Worm (Caenorhabditis elegans) whole organism, early embryonic: ENCODE results near the gene F15E6.4.

ENCODE experiments used
- B0310.2 ChIP-seq: sonication (generic microtip); optimal IDR thresholded peaks from 2 replicates; lab custom pipeline; 2016; ENCODE audit warnings: mild to moderate bottlenecking, missing genetic modification characterization, missing compliant biosample characterization
- F13C5.2 ChIP-seq: sonication (generic microtip); optimal IDR thresholded peaks from 2 replicates; lab custom pipeline; 2017; ENCODE audit warnings: mild to moderate bottlenecking, missing genetic modification characterization, inconsistent platforms, missing compliant biosample characterization
- aly-1 ChIP-seq: sonication (generic microtip); optimal IDR thresholded peaks from 2 replicates; lab custom pipeline; 2016; ENCODE audit warnings: missing genetic modification characterization, missing compliant biosample characterization
- ama-1 ChIP-seq: fragments of 150-350 bp; optimal IDR thresholded peaks from 2 replicates; lab custom pipeline; 2014
- ceh-13 ChIP-seq: fragments of 200-800 bp; sonication (Bioruptor generic); optimal IDR thresholded peaks from 2 replicates; lab custom pipeline; 2018; ENCODE audit warnings: mild to moderate bottlenecking, missing genetic modification characterization, missing compliant biosample characterization
- ceh-36 ChIP-seq: sonication (generic microtip); optimal IDR thresholded peaks from 2 replicates; lab custom pipeline; 2016; ENCODE audit warnings: missing genetic modification characterization, inconsistent platforms, missing compliant biosample characterization
- ets-7 ChIP-seq: sonication (generic microtip); optimal IDR thresholded peaks from 2 replicates; lab custom pipeline; 2016; ENCODE audit warnings: missing genotype, missing genetic modification characterization, missing compliant biosample characterization
- flt-1 ChIP-seq: fragments of 200-800 bp; sonication (Bioruptor generic); IDR thresholded peaks from 2 replicates; pipeline ENCODE4 v1.3.6; 2022; ENCODE audit warnings: missing genetic modification characterization, missing compliant biosample characterization
- hmbx-1 ChIP-seq: sonication (generic microtip); optimal IDR thresholded peaks from 2 replicates; lab custom pipeline; 2016; ENCODE audit warnings: mild to moderate bottlenecking, missing genetic modification characterization, missing compliant biosample characterization
- hmg-4 ChIP-seq: fragments of 200-800 bp; sonication (Bioruptor generic); optimal IDR thresholded peaks from 2 replicates; lab custom pipeline; 2018; ENCODE audit warnings: mild to moderate bottlenecking, missing genetic modification characterization, missing compliant biosample characterization
- hnd-1 ChIP-seq: sonication (generic microtip); optimal IDR thresholded peaks from 2 replicates; lab custom pipeline; 2016; ENCODE audit warnings: missing genetic modification characterization, missing compliant biosample characterization
- pes-1 ChIP-seq: fragments of 200-800 bp; sonication (Bioruptor generic); IDR thresholded peaks from 2 replicates; pipeline ENCODE4 v1.3.6; 2022; ENCODE audit warnings: missing genetic modification reagents, missing genetic modification characterization, missing compliant biosample characterization
- scrt-1 ChIP-seq: fragments of 200-800 bp; sonication (Bioruptor generic); IDR thresholded peaks from 2 replicates; pipeline ENCODE4 v1.3.6; 2022; ENCODE audit warnings: missing genetic modification characterization, missing compliant biosample characterization
- sea-1 ChIP-seq: fragments of 200-800 bp; sonication (Bioruptor generic); conservative IDR thresholded peaks from 2 replicates; pipeline ENCODE4 v1.3.6; 2022; ENCODE audit warnings: missing genetic modification characterization, missing compliant biosample characterization
- tbx-11 ChIP-seq: fragments of 200-800 bp; sonication (Bioruptor generic); IDR thresholded peaks from 2 replicates; pipeline ENCODE4 v1.3.6; 2022; ENCODE audit warnings: missing genetic modification characterization, missing compliant biosample characterization
- tbx-37 ChIP-seq: fragments of 200-800 bp; sonication (Bioruptor generic); conservative IDR thresholded peaks from 2 replicates; pipeline ENCODE4 v1.3.6; 2022; ENCODE audit warnings: missing genetic modification reagents, missing genetic modification characterization, missing compliant biosample characterization
- tra-4 ChIP-seq: sonication (generic microtip); optimal IDR thresholded peaks from 2 replicates; lab custom pipeline; 2017; ENCODE audit warnings: missing genetic modification characterization, missing compliant biosample characterization

The F15E6.4 gene

DNA sequence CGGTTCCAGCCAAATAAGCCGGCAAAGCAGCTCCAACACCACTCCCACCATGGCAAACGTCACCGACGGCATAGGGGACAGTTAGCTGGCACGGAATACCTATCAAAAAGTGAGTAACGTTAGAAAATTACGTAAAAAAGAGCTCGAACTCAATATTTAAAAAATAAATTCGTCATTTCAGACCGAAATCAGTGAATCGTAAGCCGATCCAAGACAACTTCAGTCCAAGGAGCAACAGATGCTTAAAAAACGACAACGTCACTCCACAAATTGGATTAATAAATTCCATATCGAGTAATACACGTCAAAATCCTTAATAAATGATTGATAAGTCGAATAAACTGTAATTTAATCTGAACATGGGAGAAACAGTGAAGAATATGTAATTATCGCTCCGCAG is 15.0 kb downstream of the F15E6.4 start:
- no peak for TF ChIP-seq hmg-4
- no peak for TF ChIP-seq flt-1 (GFP tag; lab: Robert Waterston, UW)
- TF ChIP-seq hmbx-1 (tag; lab: Kevin White, UChicago), result no peak
- no peak for TF ChIP-seq aly-1
- TF ChIP-seq tbx-37 (GFP tag; lab: Robert Waterston, UW), result no peak
- TF ChIP-seq F13C5.2 (tag; lab: Kevin White, UChicago), result no peak
- no peak for TF ChIP-seq hnd-1 (tag; lab: Kevin White, UChicago)
- TF ChIP-seq scrt-1 (GFP tag; lab: Robert Waterston, UW), result no peak
- TF ChIP-seq ama-1 (lab: Kevin White, UChicago), result no peak
- TF ChIP-seq ets-7 (tag; lab: Kevin White, UChicago), result no peak
- no peak for TF ChIP-seq ceh-36 (tag; lab: Kevin White, UChicago)
- TF ChIP-seq tra-4, result no peak
- no peak for TF ChIP-seq sea-1 (GFP tag; lab: Robert Waterston, UW)
- no peak for TF ChIP-seq pes-1 (GFP tag; lab: Robert Waterston, UW)
- TF ChIP-seq ceh-13, result no peak
- no peak for TF ChIP-seq B0310.2 (tag; lab: Kevin White, UChicago)

DNA sequence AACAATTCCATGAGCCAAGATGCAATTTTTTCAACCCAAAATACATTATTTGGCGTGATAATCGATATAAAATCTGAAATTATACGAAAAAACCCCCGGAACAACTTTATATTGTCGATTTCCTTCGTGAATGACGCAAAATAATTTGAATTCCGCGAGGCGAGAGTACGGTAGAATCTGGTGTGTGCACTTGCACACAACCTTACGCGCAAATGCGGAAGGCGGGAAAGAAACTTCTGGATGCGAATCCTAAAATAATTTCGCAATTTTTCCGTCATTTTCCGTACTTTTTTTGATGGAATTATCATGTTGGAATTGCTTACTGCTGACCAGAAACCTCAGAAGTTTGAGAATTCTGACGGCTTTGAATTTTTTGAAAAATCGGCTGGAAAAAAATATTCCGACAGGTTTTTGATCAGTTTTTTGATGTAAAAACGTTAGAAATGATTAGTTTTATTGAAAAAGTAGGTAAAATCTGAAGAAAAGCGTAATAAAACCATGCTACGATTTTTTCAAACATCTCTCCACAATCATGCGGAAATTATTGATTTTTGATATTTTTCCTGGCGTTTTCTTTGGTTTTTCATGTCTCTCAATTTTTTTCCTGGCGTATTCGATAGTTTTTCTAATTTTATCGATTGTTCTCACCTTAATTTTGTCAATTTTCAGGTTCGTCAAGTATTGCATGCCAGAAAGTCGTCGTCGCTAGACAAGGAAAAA is 16.1 kb downstream of the F15E6.4 start, which contains the start of gene set-9:
set-9 (plus strand) TSS at position 670 of the 720 bp plus-strand sequence.
- TF ChIP-seq F13C5.2 (tag; lab: Kevin White, UChicago), result no peak

DNA sequence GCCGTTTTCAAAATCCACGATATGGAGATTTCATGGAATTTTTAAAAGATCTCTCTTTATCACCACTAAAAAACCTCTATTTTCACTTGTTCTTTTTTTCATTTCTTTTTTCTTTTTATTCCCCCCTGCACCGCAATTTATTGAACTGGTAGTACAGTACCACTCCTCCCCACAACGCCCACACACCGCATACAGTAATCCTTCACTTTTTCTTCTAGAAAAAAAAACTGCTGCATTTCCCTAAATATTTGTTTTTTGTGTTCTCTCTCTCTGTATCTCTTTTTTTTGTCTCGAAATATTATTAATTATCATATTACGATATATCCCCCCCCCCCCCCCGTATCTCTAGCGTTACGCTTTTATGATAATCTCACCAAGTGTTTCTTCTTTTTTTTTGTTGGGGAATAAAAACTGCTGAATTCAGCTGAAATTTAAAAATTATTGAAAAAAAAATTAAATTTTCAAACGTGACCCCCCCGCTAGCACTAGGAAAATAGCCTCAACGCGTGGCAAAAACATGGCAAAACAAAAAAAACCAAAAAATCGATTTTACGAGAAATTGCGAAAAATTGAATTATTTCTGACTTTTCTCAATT is 25.6 kb downstream of the F15E6.4 start, which contains the start of gene Y24D9B.1:
Y24D9B.1 (plus strand) TSS at position 546 of the 596 bp plus-strand sequence.
- TF ChIP-seq tra-4 (no peak), tbx-37 (GFP tag; lab: Robert Waterston, UW) (no peak), ets-7 (tag; lab: Kevin White, UChicago) (no peak), B0310.2 (tag; lab: Kevin White, UChicago) (no peak), hmg-4 (no peak), hnd-1 (tag; lab: Kevin White, UChicago) (no peak), scrt-1 (GFP tag; lab: Robert Waterston, UW) (no peak), hmbx-1 (tag; lab: Kevin White, UChicago) (no peak), aly-1 (no peak), sea-1 (GFP tag; lab: Robert Waterston, UW) (no peak), flt-1 (GFP tag; lab: Robert Waterston, UW) (no peak), F13C5.2 (tag; lab: Kevin White, UChicago) (no peak), ama-1 (lab: Kevin White, UChicago) (no peak), ceh-13 (no peak), ceh-36 (tag; lab: Kevin White, UChicago) (no peak), tbx-11 (GFP tag; lab: Robert Waterston, UW) (no peak), pes-1 (GFP tag; lab: Robert Waterston, UW) (no peak)

DNA sequence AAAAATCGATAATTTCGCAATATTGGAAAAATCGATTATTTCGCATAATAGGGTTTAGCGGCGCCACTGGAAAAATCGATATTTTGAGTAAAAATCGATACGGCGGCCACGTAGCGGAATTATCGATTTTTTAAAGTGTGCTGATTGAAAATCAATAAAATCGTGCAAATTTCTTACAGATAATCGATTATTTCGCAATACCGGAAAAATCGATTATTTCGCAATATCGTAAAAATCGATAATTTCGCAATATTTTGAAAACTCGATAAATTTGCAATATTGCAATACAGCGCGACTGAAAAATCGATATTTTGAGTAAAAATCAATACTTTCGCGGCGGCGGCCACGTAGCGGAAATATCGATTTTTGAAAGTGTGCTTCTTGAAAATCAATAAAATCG is 26.4 kb downstream of the F15E6.4 start:
- TF ChIP-seq sea-1 (GFP tag; lab: Robert Waterston, UW) (no peak), ceh-13 (no peak), pes-1 (GFP tag; lab: Robert Waterston, UW) (no peak), ama-1 (lab: Kevin White, UChicago) (no peak), tbx-37 (GFP tag; lab: Robert Waterston, UW) (no peak), hnd-1 (tag; lab: Kevin White, UChicago) (no peak), hmbx-1 (tag; lab: Kevin White, UChicago) (no peak), B0310.2 (tag; lab: Kevin White, UChicago) (no peak), F13C5.2 (tag; lab: Kevin White, UChicago) (no peak), tbx-11 (GFP tag; lab: Robert Waterston, UW) (no peak), aly-1 (no peak), hmg-4 (no peak), scrt-1 (GFP tag; lab: Robert Waterston, UW) (no peak), ceh-36 (tag; lab: Kevin White, UChicago) (no peak), ets-7 (tag; lab: Kevin White, UChicago) (no peak), tra-4 (no peak), flt-1 (GFP tag; lab: Robert Waterston, UW) (no peak)

DNA sequence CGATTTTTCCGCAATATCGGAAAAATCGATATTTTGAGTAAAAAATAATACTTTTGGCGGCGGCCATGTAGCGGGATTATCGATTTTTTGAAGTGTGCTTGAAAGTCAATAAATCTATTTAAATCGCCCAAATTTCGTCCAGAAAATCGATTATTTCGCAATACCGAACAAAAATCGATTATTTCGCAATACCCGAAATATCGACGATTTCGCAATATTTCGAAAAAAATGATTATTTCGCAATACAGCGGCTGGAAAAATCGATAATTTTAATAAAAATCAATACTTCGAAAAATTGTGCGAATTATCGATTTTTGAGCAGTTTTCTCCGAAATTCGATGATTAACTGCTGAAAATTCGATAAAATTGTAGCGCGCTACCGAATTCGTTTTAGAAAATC is 26.8 kb downstream of the F15E6.4 start:
- TF ChIP-seq pes-1 (GFP tag; lab: Robert Waterston, UW) (no peak), scrt-1 (GFP tag; lab: Robert Waterston, UW) (no peak), hmg-4 (no peak), hmbx-1 (tag; lab: Kevin White, UChicago) (no peak), flt-1 (GFP tag; lab: Robert Waterston, UW) (no peak), tbx-11 (GFP tag; lab: Robert Waterston, UW) (no peak)

DNA sequence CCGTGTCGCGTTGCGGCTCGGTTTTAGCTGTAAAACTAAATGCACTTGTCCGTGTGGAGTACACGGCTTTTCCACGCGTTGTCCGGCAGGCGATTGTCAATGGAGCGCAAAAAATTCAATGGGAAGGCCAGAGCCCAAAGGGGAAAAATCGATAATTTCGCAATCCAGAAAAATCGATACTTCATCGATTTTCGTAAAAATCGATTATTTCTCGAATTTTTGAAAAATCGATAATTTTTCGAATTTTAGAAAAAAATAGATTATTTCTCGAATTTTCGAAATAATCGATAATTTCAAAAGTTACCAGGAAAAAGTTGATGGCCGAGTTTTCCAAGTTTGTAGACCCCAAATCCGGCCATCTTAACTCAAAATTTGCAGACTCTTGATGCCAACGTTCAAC is 28.2 kb downstream of the F15E6.4 start:
- no peak for TF ChIP-seq ets-7 (tag; lab: Kevin White, UChicago)
- TF ChIP-seq hmbx-1 (tag; lab: Kevin White, UChicago), result no peak
- no peak for TF ChIP-seq tra-4
- no peak for TF ChIP-seq pes-1 (GFP tag; lab: Robert Waterston, UW)
- no peak for TF ChIP-seq F13C5.2 (tag; lab: Kevin White, UChicago)
- no peak for TF ChIP-seq hnd-1 (tag; lab: Kevin White, UChicago)
- TF ChIP-seq sea-1 (GFP tag; lab: Robert Waterston, UW), result no peak
- no peak for TF ChIP-seq flt-1 (GFP tag; lab: Robert Waterston, UW)
- no peak for TF ChIP-seq hmg-4
- TF ChIP-seq B0310.2 (tag; lab: Kevin White, UChicago), result no peak
- TF ChIP-seq ceh-36 (tag; lab: Kevin White, UChicago), result no peak
- no peak for TF ChIP-seq ama-1 (lab: Kevin White, UChicago)
- TF ChIP-seq ceh-13, result no peak
- TF ChIP-seq scrt-1 (GFP tag; lab: Robert Waterston, UW), result no peak
- TF ChIP-seq tbx-37 (GFP tag; lab: Robert Waterston, UW), result no peak
- no peak for TF ChIP-seq aly-1
- no peak for TF ChIP-seq tbx-11 (GFP tag; lab: Robert Waterston, UW)
